Worm (Caenorhabditis elegans): ENCODE data around the gene F37A8.5.

DNA sequence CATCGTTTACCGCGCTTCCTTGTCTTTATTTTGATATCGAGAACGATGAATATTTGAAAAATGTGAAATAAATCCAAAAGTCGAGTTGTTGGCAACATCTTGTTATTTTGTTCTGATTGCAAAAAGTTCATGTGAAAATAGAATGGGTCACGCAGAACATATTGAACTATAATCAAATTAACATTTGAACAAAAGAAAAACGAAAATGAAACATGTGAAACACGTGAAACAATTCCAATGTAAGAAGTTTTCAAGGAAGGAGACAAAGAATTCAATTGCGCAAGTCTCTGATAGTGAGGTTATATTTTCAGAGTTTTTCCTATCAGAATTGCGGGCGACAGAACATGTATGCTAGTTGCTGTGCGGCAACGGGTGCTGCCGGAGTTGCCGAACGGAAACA is 25.0 kb upstream of the F37A8.5 start, which contains the start of gene F37A8.2:
- no peak for TF ChIP-seq ceh-6 (GFP tag; optimal IDR thresholded peaks at IDR 0.05)
- TF ChIP-seq fax-1 (tag; optimal IDR thresholded peaks at IDR 0.05) = no peak
- no peak for TF ChIP-seq ref-2 (tag; optimal IDR thresholded peaks at IDR 0.05)
- no peak for TF ChIP-seq pat-9 (tag; optimal IDR thresholded peaks at IDR 0.05)
- TF ChIP-seq elt-2 (tag; optimal IDR thresholded peaks at IDR 0.05) = no peak
- TF ChIP-seq T23F11.4 (GFP tag; optimal IDR thresholded peaks at IDR 0.05) = no peak
